Fruit fly (Drosophila melanogaster): ENCODE data around the gene jar.

Gene jar

dm6 chr3R:24229870-24230422, 41.1 kb downstream of the jar start, which contains the start of gene Spase22-23 (continued):
- TF ChIP-seq CG2129 (GFP tag; IDR thresholded peaks at IDR 0.05; ENCODE audit: partially characterized antibody), result peak; percentile 89
- TF ChIP-seq CG3163 (GFP tag; optimal IDR thresholded peaks at IDR 0.05), result no peak
- TF ChIP-seq CG7963 (GFP tag; IDR thresholded peaks at IDR 0.05; ENCODE audit: partially characterized antibody), result peak; percentile 93
- TF ChIP-seq mld (GFP tag; IDR thresholded peaks at IDR 0.05; ENCODE audit: partially characterized antibody), result peak; percentile 97
- no peak for TF ChIP-seq Dad (GFP tag; optimal IDR thresholded peaks at IDR 0.05)
- TF ChIP-seq inv (GFP tag; IDR thresholded peaks at IDR 0.05; ENCODE audit: partially characterized antibody), result peak; percentile 92
- TF ChIP-seq CG13287 (GFP tag; IDR thresholded peaks at IDR 0.05; ENCODE audit: partially characterized antibody), result peak; percentile 94
- no peak for TF ChIP-seq emc (GFP tag; optimal IDR thresholded peaks at IDR 0.05)
- TF ChIP-seq CG16813 (GFP tag; IDR thresholded peaks at IDR 0.05; ENCODE audit: partially characterized antibody), result peak; percentile 94
- TF ChIP-seq CG6791 (GFP tag; IDR thresholded peaks at IDR 0.05; ENCODE audit: partially characterized antibody), result peak; percentile 98
- peak; percentile 53 for TF ChIP-seq CG1603 (tag; optimal IDR thresholded peaks at IDR 0.05)
- TF ChIP-seq Scr (GFP tag; IDR thresholded peaks at IDR 0.05; ENCODE audit: partially characterized antibody), result peak; percentile 96
- no peak for TF ChIP-seq CG11093 (GFP tag; IDR thresholded peaks at IDR 0.05)
- peak; percentile 51 for TF ChIP-seq Myb (GFP tag; optimal IDR thresholded peaks at IDR 0.05)
- TF ChIP-seq zen2 (GFP tag; IDR thresholded peaks at IDR 0.05; ENCODE audit: partially characterized antibody), result peak; percentile 92
- no peak for TF ChIP-seq ttk (GFP tag; IDR thresholded peaks at IDR 0.05)
- no peak for TF ChIP-seq Nf-YB (GFP tag; optimal IDR thresholded peaks at IDR 0.05)
- peak; percentile 17; the same call in 1 of the 3 replicates for TF ChIP-seq CG34422 (GFP tag; IDR thresholded peaks at IDR 0.05)
- TF ChIP-seq nerfin-2 (GFP tag; IDR thresholded peaks at IDR 0.05; ENCODE audit: partially characterized antibody), result peak; percentile 89
- no peak for TF ChIP-seq MTF-1 (GFP tag; optimal IDR thresholded peaks at IDR 0.05; ENCODE audit: borderline replicate concordance)
- no peak for TF ChIP-seq Hr3 (GFP tag; optimal IDR thresholded peaks at IDR 0.05)
- TF ChIP-seq Nf-YA (GFP tag; IDR thresholded peaks at IDR 0.05), result no peak
- no peak for TF ChIP-seq dan (GFP tag; IDR thresholded peaks at IDR 0.05)
- TF ChIP-seq Doc3 (GFP tag; IDR thresholded peaks at IDR 0.05; ENCODE audit: partially characterized antibody), result peak; percentile 89
- TF ChIP-seq MESR4 (GFP tag; optimal IDR thresholded peaks at IDR 0.05), result peak; percentile 82
- peak; percentile 92 for TF ChIP-seq Dll (GFP tag; IDR thresholded peaks at IDR 0.05; ENCODE audit: partially characterized antibody)
- peak; percentile 82 for TF ChIP-seq sna (GFP tag; IDR thresholded peaks at IDR 0.05; ENCODE audit: partially characterized antibody)
- TF ChIP-seq Ets65A (GFP tag), result peak; percentile 81
- peak; percentile 97 for TF ChIP-seq bbx (GFP tag; IDR thresholded peaks at IDR 0.05; ENCODE audit: partially characterized antibody)
- TF ChIP-seq unpg (GFP tag; optimal IDR thresholded peaks at IDR 0.05), result no peak
- peak; percentile 52 for TF ChIP-seq Sin3A (optimal IDR thresholded peaks at IDR 0.05)
- peak; percentile 97 for TF ChIP-seq amos (GFP tag; IDR thresholded peaks at IDR 0.05; ENCODE audit: partially characterized antibody)
- peak; percentile 95 for TF ChIP-seq CG34224 (GFP tag; IDR thresholded peaks at IDR 0.05; ENCODE audit: partially characterized antibody)
- peak; percentile 89 for TF ChIP-seq ato (GFP tag; IDR thresholded peaks at IDR 0.05; ENCODE audit: partially characterized antibody)
- TF ChIP-seq ranshi (GFP tag; IDR thresholded peaks at IDR 0.05), result no peak
- TF ChIP-seq chinmo (GFP tag; IDR thresholded peaks at IDR 0.05; ENCODE audit: partially characterized antibody), result peak; percentile 95
- TF ChIP-seq CG8924 (tag; optimal IDR thresholded peaks at IDR 0.05), result peak; percentile 16
- TF ChIP-seq pzg (GFP tag; optimal IDR thresholded peaks at IDR 0.05), result peak; percentile 20
- peak; percentile 86 for TF ChIP-seq CG14860 (GFP tag; IDR thresholded peaks at IDR 0.05; ENCODE audit: partially characterized antibody)
- TF ChIP-seq wek (GFP tag; optimal IDR thresholded peaks at IDR 0.05), result peak; percentile 15
- peak; percentile 89 for TF ChIP-seq unc-4 (GFP tag; IDR thresholded peaks at IDR 0.05; ENCODE audit: partially characterized antibody)
- TF ChIP-seq vnd (GFP tag; IDR thresholded peaks at IDR 0.05; ENCODE audit: partially characterized antibody), result peak; percentile 91
- peak; percentile 70 for TF ChIP-seq Dref (GFP tag; IDR thresholded peaks at IDR 0.05)
- peak; percentile 87 for TF ChIP-seq tna (GFP tag; IDR thresholded peaks at IDR 0.05; ENCODE audit: partially characterized antibody)
- TF ChIP-seq CG15479 (GFP tag; optimal IDR thresholded peaks at IDR 0.05), result peak; percentile 4
- TF ChIP-seq BEAF-32 (GFP tag; optimal IDR thresholded peaks at IDR 0.05), result peak; percentile 90
- peak; percentile 92 for TF ChIP-seq hbn (GFP tag; IDR thresholded peaks at IDR 0.05; ENCODE audit: partially characterized antibody)

All from whole organism, embryonic.